Worm (Caenorhabditis elegans) whole organism, midembryonic: ENCODE data around the gene Y73C8C.10.
"Not testable (repeated sequence)": the region's sequence is repeated elsewhere in the genome, so short reads cannot be mapped to it uniquely, and the experiment has no call there.

Experiments used
- T22C8.4 ChIP-seq: fragments of 200-800 bp; sonication (Bioruptor generic); IDR thresholded peaks from 2 replicates; pipeline ENCODE4 v1.3.6; 2022; ENCODE audit warnings: missing genetic modification characterization, missing compliant biosample characterization
- cog-1 ChIP-seq: sonication (generic microtip); optimal IDR thresholded peaks from 2 replicates; lab custom pipeline; 2016; ENCODE audit warnings: missing genetic modification characterization, missing compliant biosample characterization
- flt-1 ChIP-seq: fragments of 200-800 bp; sonication (Bioruptor generic); IDR thresholded peaks from 2 replicates; pipeline ENCODE4 v1.3.6; 2022; ENCODE audit warnings: missing genetic modification characterization, missing compliant biosample characterization
- klf-2 ChIP-seq: fragments of 200-800 bp; sonication (Bioruptor generic); conservative IDR thresholded peaks from 2 replicates; pipeline ENCODE4 v1.3.6; 2022; ENCODE audit warnings: missing genetic modification reagents, missing genetic modification characterization, missing compliant biosample characterization
- med-1 ChIP-seq: sonication (generic microtip); optimal IDR thresholded peaks from 2 replicates; lab custom pipeline; 2017; ENCODE audit warnings: missing genetic modification characterization, mild to moderate bottlenecking, missing compliant biosample characterization, antibody characterized with exemption, missing genetic modification reagents; ENCODE audit not compliant: insufficient read depth
- ref-1 ChIP-seq: fragments of 200-800 bp; sonication (Bioruptor generic); conservative IDR thresholded peaks from 2 replicates; pipeline ENCODE4 v1.3.6; 2022; ENCODE audit warnings: missing genetic modification reagents, missing genetic modification characterization, missing compliant biosample characterization
- tab-1 ChIP-seq: fragments of 200-800 bp; sonication (Bioruptor generic); IDR thresholded peaks from 2 replicates; pipeline ENCODE4 v1.3.6; 2022; ENCODE audit warnings: missing genetic modification characterization, missing compliant biosample characterization
- ztf-23 ChIP-seq: fragments of 200-800 bp; sonication (Bioruptor generic); IDR thresholded peaks from 2 replicates; pipeline ENCODE4 v1.3.6; 2022; ENCODE audit warnings: missing genetic modification reagents, missing genetic modification characterization, missing compliant biosample characterization
- ztf-29 ChIP-seq: fragments of 200-800 bp; sonication (Bioruptor generic); IDR thresholded peaks from 2 replicates; pipeline ENCODE4 v1.3.6; 2022; ENCODE audit warnings: missing genetic modification reagents, missing genetic modification characterization, missing compliant biosample characterization

Gene Y73C8C.10

DNA sequence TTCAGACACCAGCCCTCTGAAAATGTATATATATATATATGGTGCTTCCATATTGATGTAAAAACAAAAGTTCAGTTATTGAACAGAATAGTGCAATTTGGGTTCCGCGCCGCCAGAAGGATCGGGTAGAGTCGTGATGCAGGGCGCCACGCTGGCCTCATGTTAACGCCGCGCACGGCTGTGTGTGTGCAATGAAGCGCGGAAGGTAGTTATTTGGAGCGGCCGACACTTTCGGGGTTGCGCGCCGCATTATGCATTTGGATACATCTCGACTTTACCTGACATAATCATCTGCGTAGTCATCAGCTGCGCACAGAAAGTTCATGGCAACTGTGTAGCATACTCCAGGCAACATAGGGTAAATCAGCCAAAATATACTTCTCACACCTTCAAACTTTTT, 20.8 kb downstream of the Y73C8C.10 start:
- TF ChIP-seq tab-1 (no peak), ref-1 (no peak), ztf-23 (no peak), cog-1 (tag; lab: Kevin White, UChicago) (no peak), klf-2 (no peak), T22C8.4 (GFP tag; lab: Robert Waterston, UW) (no peak), flt-1 (GFP tag; lab: Robert Waterston, UW) (no peak), med-1 (GFP tag; lab: Kevin White, UChicago) (no peak), ztf-29 (GFP tag; lab: Robert Waterston, UW) (no peak)

DNA sequence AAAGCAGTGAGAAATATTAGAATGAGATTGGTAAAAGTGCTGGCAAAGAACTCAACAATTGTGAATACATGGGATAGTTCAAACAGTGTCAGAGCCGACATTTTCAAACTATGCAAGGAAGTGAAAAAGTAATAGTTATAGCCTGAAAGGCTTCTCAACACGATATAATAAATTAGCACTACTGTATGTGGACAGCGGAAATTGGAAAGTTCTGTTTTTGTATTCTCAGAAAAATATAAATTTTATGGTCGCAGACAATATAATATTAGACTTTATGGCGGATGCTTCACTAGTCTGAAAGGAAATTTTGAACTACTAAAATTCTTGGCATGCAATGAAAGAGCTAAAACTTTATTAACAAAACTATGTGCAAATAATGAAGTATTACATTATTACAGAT, 21.8 kb downstream of the Y73C8C.10 start, which contains the start of gene str-69:
Gene str-69, minus strand, starts transcription at position 101 of the 400 bp plus-strand sequence.
- TF ChIP-seq med-1 (GFP tag; lab: Kevin White, UChicago) (no peak), ref-1 (no peak), cog-1 (tag; lab: Kevin White, UChicago) (no peak), flt-1 (GFP tag; lab: Robert Waterston, UW) (no peak), T22C8.4 (GFP tag; lab: Robert Waterston, UW) (no peak), ztf-23 (no peak), tab-1 (no peak), klf-2 (no peak), ztf-29 (GFP tag; lab: Robert Waterston, UW) (no peak)

DNA sequence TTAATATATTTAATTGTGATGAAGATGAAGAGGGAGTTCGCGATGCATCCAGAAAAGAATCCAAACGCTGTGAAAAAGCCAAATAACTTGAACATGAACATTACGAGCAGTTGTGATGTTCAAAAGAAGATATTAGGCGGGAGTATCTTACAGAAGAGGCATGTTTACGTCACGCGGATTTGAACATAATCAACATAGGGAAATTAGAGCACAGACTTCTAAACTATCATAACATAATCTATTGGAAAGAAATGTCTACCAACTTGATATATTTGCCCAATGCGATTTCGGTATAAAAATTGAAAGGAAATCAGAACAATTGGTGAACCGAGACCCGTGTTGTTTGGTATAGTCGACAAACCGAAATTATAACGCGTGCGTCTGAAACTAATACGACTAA, 23.4 kb downstream of the Y73C8C.10 start, which contains the start of gene str-66:
Gene str-66, minus strand, starts transcription at position 101 of the 400 bp plus-strand sequence.
- no peak for TF ChIP-seq tab-1

DNA sequence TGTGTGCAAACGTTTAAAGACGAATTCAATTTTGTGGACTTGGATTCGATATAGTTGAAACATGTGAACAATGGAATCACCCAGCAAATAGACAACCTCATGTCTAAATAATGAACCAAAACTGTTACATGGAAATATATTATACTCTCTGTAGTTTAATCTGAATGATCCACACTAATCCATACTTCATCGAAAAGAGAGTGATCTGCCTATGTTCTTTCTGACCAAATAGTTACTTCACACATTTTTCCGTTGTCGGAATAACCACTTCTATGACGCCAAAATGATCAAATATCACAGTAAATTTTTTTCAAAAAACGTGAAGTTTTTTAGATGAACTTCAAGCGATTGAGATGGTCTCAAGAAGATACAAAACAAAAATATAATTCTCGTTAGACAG, 25.5 kb downstream of the Y73C8C.10 start, which contains the start of gene Y73C8C.4:
Gene Y73C8C.4, minus strand, starts transcription at position 101 of the 400 bp plus-strand sequence.
- not testable (repeated sequence) for TF ChIP-seq ref-1; klf-2; T22C8.4 (GFP tag; lab: Robert Waterston, UW)

DNA sequence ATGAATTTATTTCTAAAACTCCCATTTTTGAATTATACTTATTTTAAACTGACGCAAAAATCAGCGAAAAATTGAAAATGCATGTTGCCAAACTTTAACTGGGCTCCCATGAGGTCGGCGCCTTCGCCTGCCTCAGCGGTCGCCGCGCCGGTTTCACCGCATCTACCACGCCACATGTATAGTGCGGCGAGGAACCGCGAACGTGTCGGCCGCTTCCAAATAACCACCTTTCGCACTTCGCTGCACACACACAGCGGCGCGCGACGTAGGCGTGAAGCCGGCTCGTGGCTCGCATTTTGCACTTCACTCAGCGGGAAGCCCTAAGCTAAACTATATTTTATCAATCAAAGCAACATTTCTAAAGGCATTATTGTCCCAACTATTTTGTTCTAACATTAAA, 27.0 kb downstream of the Y73C8C.10 start:
- TF ChIP-seq klf-2, result no peak
- no peak for TF ChIP-seq tab-1
- TF ChIP-seq cog-1 (tag; lab: Kevin White, UChicago), result no peak
- TF ChIP-seq ztf-23, result no peak
- TF ChIP-seq ztf-29 (GFP tag; lab: Robert Waterston, UW), result no peak
- TF ChIP-seq T22C8.4 (GFP tag; lab: Robert Waterston, UW), result no peak
- TF ChIP-seq ref-1, result no peak
- no peak for TF ChIP-seq med-1 (GFP tag; lab: Kevin White, UChicago)
- TF ChIP-seq flt-1 (GFP tag; lab: Robert Waterston, UW), result no peak

DNA sequence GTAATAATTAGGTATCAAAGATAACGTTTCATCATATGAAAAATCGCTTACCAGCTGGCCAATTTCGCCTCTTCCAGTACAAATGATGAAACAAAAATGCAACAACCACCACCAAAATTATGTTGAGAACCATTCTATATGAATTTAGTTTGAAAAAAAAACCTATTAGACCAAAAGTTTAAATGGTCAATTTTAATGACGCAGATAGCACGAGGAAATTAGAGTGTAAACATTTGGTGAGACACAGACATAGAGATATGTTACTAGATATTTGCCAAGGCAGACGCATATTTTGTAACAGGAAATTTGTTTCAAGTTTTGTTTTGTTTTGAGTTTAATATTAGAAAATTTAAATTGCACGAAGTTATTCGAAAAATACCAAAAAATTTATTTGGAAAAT, 33.2 kb downstream of the Y73C8C.10 start, which contains the start of gene cyp-33C9:
Gene cyp-33C9, minus strand, starts transcription at position 211 of the 400 bp plus-strand sequence.
- TF ChIP-seq ref-1 (no peak), klf-2 (no peak), T22C8.4 (GFP tag; lab: Robert Waterston, UW) (no peak), ztf-23 (no peak), tab-1 (no peak), med-1 (GFP tag; lab: Kevin White, UChicago) (no peak), ztf-29 (GFP tag; lab: Robert Waterston, UW) (no peak), flt-1 (GFP tag; lab: Robert Waterston, UW) (no peak), cog-1 (tag; lab: Kevin White, UChicago) (no peak)

DNA sequence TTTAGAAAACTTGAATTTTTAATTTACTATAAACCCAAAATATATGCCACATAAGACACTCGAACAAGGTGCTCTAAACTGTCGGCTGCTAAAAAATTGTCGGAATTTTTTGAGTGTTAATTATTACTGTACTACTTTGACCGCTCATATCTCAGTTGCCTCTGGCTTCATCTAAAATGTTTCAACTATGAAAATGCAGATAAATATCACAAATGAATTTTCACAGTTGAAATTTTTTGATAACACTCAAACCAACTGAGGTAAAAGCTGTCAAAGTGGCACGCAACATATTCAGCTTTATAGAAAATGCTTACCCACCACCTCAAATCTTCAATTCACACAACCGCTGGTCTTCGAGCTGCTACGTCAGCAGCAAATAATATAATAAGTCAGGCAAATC, 38.8 kb downstream of the Y73C8C.10 start, which contains the start of gene acs-21:
Gene acs-21, plus strand, starts transcription at position 301 of the 400 bp plus-strand sequence.
- no peak for TF ChIP-seq ztf-29 (GFP tag; lab: Robert Waterston, UW)
- no peak for TF ChIP-seq cog-1 (tag; lab: Kevin White, UChicago)
- no peak for TF ChIP-seq med-1 (GFP tag; lab: Kevin White, UChicago)
- TF ChIP-seq T22C8.4 (GFP tag; lab: Robert Waterston, UW), result no peak
- no peak for TF ChIP-seq ref-1
- TF ChIP-seq klf-2, result no peak
- no peak for TF ChIP-seq ztf-23
- TF ChIP-seq flt-1 (GFP tag; lab: Robert Waterston, UW), result no peak
- TF ChIP-seq tab-1, result no peak

DNA sequence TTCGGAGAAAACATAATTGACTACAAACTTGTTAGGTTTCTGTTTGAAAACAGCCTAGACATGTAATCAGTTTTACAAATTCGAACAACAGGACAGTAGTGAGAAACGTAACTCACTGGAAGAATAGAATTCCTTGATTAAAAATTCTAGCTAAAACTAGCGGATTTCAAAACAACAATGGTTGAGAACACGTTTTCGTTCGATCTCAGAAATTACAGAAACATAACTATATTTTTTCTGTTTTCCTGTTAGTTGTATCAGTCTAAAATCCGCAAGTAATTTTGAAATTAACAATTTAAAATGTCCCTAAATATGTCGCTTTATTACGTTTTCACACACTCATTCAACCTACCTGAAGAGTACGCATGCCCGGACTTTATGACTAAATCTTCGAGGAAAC, 41.3 kb downstream of the Y73C8C.10 start, which contains the start of gene srt-8:
Gene srt-8, plus strand, starts transcription at position 301 of the 400 bp plus-strand sequence.
- TF ChIP-seq ref-1 (no peak), flt-1 (GFP tag; lab: Robert Waterston, UW) (no peak), ztf-23 (no peak), tab-1 (no peak), ztf-29 (GFP tag; lab: Robert Waterston, UW) (no peak), cog-1 (tag; lab: Kevin White, UChicago) (no peak), med-1 (GFP tag; lab: Kevin White, UChicago) (no peak), klf-2 (no peak), T22C8.4 (GFP tag; lab: Robert Waterston, UW) (no peak)

DNA sequence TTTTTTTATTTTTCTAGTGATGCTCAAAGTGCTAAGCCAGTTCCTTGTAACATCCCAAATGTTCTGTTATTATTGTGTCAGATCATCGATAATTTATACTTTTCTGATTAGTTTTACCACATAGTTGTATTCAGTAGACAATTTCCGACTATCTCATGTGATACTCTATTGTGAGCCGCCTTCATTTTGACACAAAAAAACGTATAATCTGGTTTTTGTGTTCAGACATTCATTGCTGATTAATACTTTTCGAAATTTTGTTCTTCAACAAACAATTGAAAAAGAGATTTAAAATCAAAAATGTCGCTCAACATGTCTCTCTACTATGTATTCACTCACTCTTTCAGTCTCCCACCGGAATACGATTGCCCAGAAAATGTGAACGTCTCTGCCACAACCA, 46.1 kb downstream of the Y73C8C.10 start, which contains the start of gene srt-7:
Gene srt-7, plus strand, starts transcription at position 301 of the 400 bp plus-strand sequence.
- TF ChIP-seq tab-1 (no peak), klf-2 (no peak), ztf-29 (GFP tag; lab: Robert Waterston, UW) (no peak), cog-1 (tag; lab: Kevin White, UChicago) (no peak), flt-1 (GFP tag; lab: Robert Waterston, UW) (no peak), med-1 (GFP tag; lab: Kevin White, UChicago) (no peak), ref-1 (no peak), T22C8.4 (GFP tag; lab: Robert Waterston, UW) (no peak), ztf-23 (no peak)

DNA sequence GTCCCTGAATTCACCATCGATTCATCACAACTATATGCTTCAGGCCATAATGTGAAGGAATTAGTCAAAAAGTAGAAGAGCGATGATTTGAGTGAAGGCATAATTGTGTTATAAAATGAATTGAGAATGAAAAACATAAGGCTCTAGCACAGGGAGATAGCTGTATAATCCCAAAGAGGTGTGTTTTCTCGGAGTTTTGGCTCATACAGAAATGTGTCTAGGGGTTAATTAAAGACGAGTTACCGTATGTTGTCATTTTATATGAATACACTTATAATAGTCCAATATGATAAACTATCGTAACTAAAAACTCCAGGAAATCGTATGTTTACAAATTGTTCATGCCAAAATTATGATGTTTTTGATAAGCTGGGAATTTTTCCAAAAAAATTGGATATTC, 46.8 kb downstream of the Y73C8C.10 start, which contains the start of gene srt-5:
Gene srt-5, minus strand, starts transcription at position 101 of the 400 bp plus-strand sequence.
- TF ChIP-seq klf-2, result no peak
